Worm (Caenorhabditis elegans) whole organism, midembryonic: Measurements from ENCODE around the gene F22B8.3.

Experiments
- T22C8.4 ChIP-seq: fragments of 200-800 bp; sonication (Bioruptor generic); IDR thresholded peaks from 2 replicates; pipeline ENCODE4 v1.3.6; 2022; ENCODE audit warnings: missing genetic modification characterization, missing compliant biosample characterization
- cog-1 ChIP-seq: sonication (generic microtip); optimal IDR thresholded peaks from 2 replicates; lab custom pipeline; 2016; ENCODE audit warnings: missing genetic modification characterization, missing compliant biosample characterization
- flt-1 ChIP-seq: fragments of 200-800 bp; sonication (Bioruptor generic); IDR thresholded peaks from 2 replicates; pipeline ENCODE4 v1.3.6; 2022; ENCODE audit warnings: missing genetic modification characterization, missing compliant biosample characterization
- klf-2 ChIP-seq: fragments of 200-800 bp; sonication (Bioruptor generic); conservative IDR thresholded peaks from 2 replicates; pipeline ENCODE4 v1.3.6; 2022; ENCODE audit warnings: missing genetic modification reagents, missing genetic modification characterization, missing compliant biosample characterization
- med-1 ChIP-seq: sonication (generic microtip); optimal IDR thresholded peaks from 2 replicates; lab custom pipeline; 2017; ENCODE audit warnings: missing genetic modification characterization, mild to moderate bottlenecking, missing compliant biosample characterization, antibody characterized with exemption, missing genetic modification reagents; ENCODE audit not compliant: insufficient read depth
- ref-1 ChIP-seq: fragments of 200-800 bp; sonication (Bioruptor generic); conservative IDR thresholded peaks from 2 replicates; pipeline ENCODE4 v1.3.6; 2022; ENCODE audit warnings: missing genetic modification reagents, missing genetic modification characterization, missing compliant biosample characterization
- tab-1 ChIP-seq: fragments of 200-800 bp; sonication (Bioruptor generic); IDR thresholded peaks from 2 replicates; pipeline ENCODE4 v1.3.6; 2022; ENCODE audit warnings: missing genetic modification characterization, missing compliant biosample characterization
- ztf-23 ChIP-seq: fragments of 200-800 bp; sonication (Bioruptor generic); IDR thresholded peaks from 2 replicates; pipeline ENCODE4 v1.3.6; 2022; ENCODE audit warnings: missing genetic modification reagents, missing genetic modification characterization, missing compliant biosample characterization
- ztf-29 ChIP-seq: fragments of 200-800 bp; sonication (Bioruptor generic); IDR thresholded peaks from 2 replicates; pipeline ENCODE4 v1.3.6; 2022; ENCODE audit warnings: missing genetic modification reagents, missing genetic modification characterization, missing compliant biosample characterization

F22B8.3 gene

ce11 chrV:16137043-16137442 is 46.3 kb downstream of the F22B8.3 start, which contains the start of gene F44G3.7:
Gene F44G3.7 (minus strand): TSS chrV:16137143.
- TF ChIP-seq ref-1 (no peak), ztf-29 (GFP tag; lab: Robert Waterston, UW) (no peak), cog-1 (tag; lab: Kevin White, UChicago) (no peak), med-1 (GFP tag; lab: Kevin White, UChicago) (no peak)

DNA sequence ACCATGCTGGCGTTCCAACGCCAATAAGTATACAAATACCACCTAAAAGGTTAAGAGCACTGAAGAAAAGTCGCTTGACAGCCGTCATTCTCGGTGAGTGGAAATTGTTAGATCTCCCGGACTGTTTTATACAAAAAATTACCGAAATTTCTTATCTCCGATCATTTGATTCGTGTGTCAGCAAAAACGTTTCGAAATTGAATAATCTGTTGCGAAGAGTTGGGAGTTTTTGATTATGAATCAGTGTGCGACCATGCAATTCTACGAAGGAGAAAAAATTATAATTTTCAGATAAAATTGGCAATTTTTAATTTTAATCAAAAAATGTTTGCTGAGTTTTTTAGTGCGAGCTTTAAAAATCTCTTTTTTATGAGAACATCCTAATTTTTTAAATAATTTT is 48.7 kb downstream of the F22B8.3 start, which contains the start of gene clc-11:
clc-11 (minus strand) TSS at position 101 of the 400 bp plus-strand sequence.
- TF ChIP-seq ztf-29 (GFP tag; lab: Robert Waterston, UW), result no peak

DNA sequence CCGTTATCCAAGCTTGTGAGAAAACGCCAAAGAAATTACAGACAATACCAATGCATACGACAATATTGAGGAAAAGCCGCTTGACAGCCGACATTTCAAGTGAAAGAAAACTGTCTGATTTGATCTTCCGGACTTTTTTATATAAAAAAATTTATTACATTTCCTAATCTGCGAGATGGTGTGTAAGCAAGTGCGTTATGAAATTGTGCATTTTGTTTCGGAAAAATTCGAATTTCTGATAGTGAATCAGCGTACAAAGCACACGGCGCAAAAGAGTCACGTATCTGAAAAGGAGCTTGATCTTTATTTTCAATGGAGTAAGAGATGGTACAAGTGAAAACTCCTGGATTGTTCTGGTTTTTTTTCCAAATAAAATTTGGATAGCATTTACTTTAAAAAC is 50.3 kb downstream of the F22B8.3 start, which contains the start of gene clc-32:
clc-32 (minus strand) TSS at position 101 of the 400 bp plus-strand sequence.
- TF ChIP-seq ztf-29 (GFP tag; lab: Robert Waterston, UW) (no peak), ztf-23 (no peak), cog-1 (tag; lab: Kevin White, UChicago) (no peak), T22C8.4 (no peak), tab-1 (GFP tag; lab: Robert Waterston, UW) (no peak), klf-2 (GFP tag; lab: Robert Waterston, UW) (no peak), ref-1 (no peak), med-1 (GFP tag; lab: Kevin White, UChicago) (no peak), flt-1 (GFP tag; lab: Robert Waterston, UW) (no peak)
